Worm (Caenorhabditis elegans) whole organism, late embryonic: Measurements from ENCODE around the gene abu-13.

ENCODE experiments used
- K02D7.2 ChIP-seq: sonication (generic microtip); optimal IDR thresholded peaks from 2 replicates; lab custom pipeline; 2017; ENCODE audit warnings: mild to moderate bottlenecking, missing genetic modification characterization, missing compliant biosample characterization
- K09A11.1 ChIP-seq: sonication (generic microtip); optimal IDR thresholded peaks from 2 replicates; lab custom pipeline; 2017; ENCODE audit warnings: antibody characterized with exemption, mild to moderate bottlenecking, missing genetic modification characterization, missing compliant biosample characterization; ENCODE audit not compliant: insufficient read depth
- T23F11.4 ChIP-seq: fragments of 200-800 bp; sonication (Bioruptor generic); optimal IDR thresholded peaks from 2 replicates; lab custom pipeline; 2018; ENCODE audit warnings: mild to moderate bottlenecking, missing genetic modification characterization, missing compliant biosample characterization
- ahr-1 ChIP-seq: sonication (generic microtip); optimal IDR thresholded peaks from 2 replicates; lab custom pipeline; 2016; ENCODE audit warnings: missing genetic modification characterization, missing compliant biosample characterization
- ceh-19 ChIP-seq: fragments of 200-800 bp; sonication (Bioruptor generic); optimal IDR thresholded peaks from 2 replicates; lab custom pipeline; 2018; ENCODE audit warnings: mild to moderate bottlenecking, missing genetic modification characterization, missing compliant biosample characterization
- ceh-2 ChIP-seq: sonication (generic microtip); optimal IDR thresholded peaks from 2 replicates; lab custom pipeline; 2016; ENCODE audit warnings: missing genotype, missing genetic modification characterization, missing compliant biosample characterization
- ceh-22 ChIP-seq: sonication (generic microtip); optimal IDR thresholded peaks from 2 replicates; lab custom pipeline; 2017; ENCODE audit warnings: missing biosample characterization, missing genetic modification characterization
- ceh-34 ChIP-seq: sonication (generic microtip); optimal IDR thresholded peaks from 2 replicates; lab custom pipeline; 2016; ENCODE audit warnings: mild to moderate bottlenecking, missing genetic modification characterization, missing compliant biosample characterization
- ceh-45 ChIP-seq: fragments of 200-800 bp; sonication (Bioruptor generic); IDR thresholded peaks from 2 replicates; pipeline ENCODE4 v1.3.6; 2022; ENCODE audit warnings: missing genetic modification reagents, missing genetic modification characterization, missing compliant biosample characterization
- ceh-48 ChIP-seq: sonication (generic microtip); optimal IDR thresholded peaks from 2 replicates; lab custom pipeline; 2016; ENCODE audit warnings: missing genetic modification characterization, inconsistent platforms, missing compliant biosample characterization
- ceh-6 ChIP-seq: fragments of 200-800 bp; sonication (Bioruptor generic); optimal IDR thresholded peaks from 2 replicates; lab custom pipeline; 2018; ENCODE audit warnings: mild to moderate bottlenecking, missing genetic modification characterization, missing compliant biosample characterization
- che-1 ChIP-seq: sonication (generic microtip); optimal IDR thresholded peaks from 2 replicates; lab custom pipeline; 2016; ENCODE audit warnings: mild to moderate bottlenecking, missing genetic modification characterization, missing compliant biosample characterization
- dmd-4 ChIP-seq: sonication (generic microtip); optimal IDR thresholded peaks from 2 replicates; lab custom pipeline; 2016; ENCODE audit warnings: borderline replicate concordance, missing genetic modification characterization, missing compliant biosample characterization
- elt-2 ChIP-seq: sonication (generic microtip); optimal IDR thresholded peaks from 2 replicates; lab custom pipeline; 2016; ENCODE audit warnings: missing genetic modification reagents, missing genetic modification characterization, missing compliant biosample characterization
- eyg-1 ChIP-seq: sonication (generic microtip); optimal IDR thresholded peaks from 2 replicates; lab custom pipeline; 2016; ENCODE audit warnings: missing genotype, missing genetic modification characterization, missing compliant biosample characterization
- fax-1 ChIP-seq: sonication (generic microtip); optimal IDR thresholded peaks from 2 replicates; lab custom pipeline; 2016; ENCODE audit warnings: missing genotype, missing genetic modification characterization, missing compliant biosample characterization
- fkh-10 ChIP-seq: fragments of 150-350 bp; optimal IDR thresholded peaks from 2 replicates; lab custom pipeline; 2014; ENCODE audit warnings: missing biosample characterization, missing genetic modification reagents, missing genetic modification characterization
- gmeb-2 ChIP-seq: sonication (generic microtip); optimal IDR thresholded peaks from 2 replicates; lab custom pipeline; 2016; ENCODE audit warnings: missing genetic modification characterization, inconsistent platforms, missing compliant biosample characterization
- hlh-13 ChIP-seq: fragments of 200-800 bp; sonication (Bioruptor generic); optimal IDR thresholded peaks from 2 replicates; lab custom pipeline; 2018; ENCODE audit warnings: mild to moderate bottlenecking, missing genetic modification characterization, missing compliant biosample characterization
- hlh-15 ChIP-seq: sonication (generic microtip); optimal IDR thresholded peaks from 2 replicates; lab custom pipeline; 2016; ENCODE audit warnings: missing genetic modification characterization, missing compliant biosample characterization
- hlh-30 ChIP-seq: sonication (generic microtip); optimal IDR thresholded peaks from 2 replicates; lab custom pipeline; 2017; ENCODE audit warnings: antibody characterized with exemption, missing genetic modification characterization, missing compliant biosample characterization; ENCODE audit not compliant: insufficient read depth
- hlh-8 ChIP-seq: sonication (generic microtip); optimal IDR thresholded peaks from 2 replicates; lab custom pipeline; 2016; ENCODE audit warnings: missing genotype, missing genetic modification characterization, missing compliant biosample characterization
- lim-6 ChIP-seq: sonication (generic microtip); optimal IDR thresholded peaks from 2 replicates; lab custom pipeline; 2016; ENCODE audit warnings: missing genetic modification characterization, missing compliant biosample characterization
- lin-11 ChIP-seq: fragments of 200-800 bp; sonication (Bioruptor generic); optimal IDR thresholded peaks from 2 replicates; lab custom pipeline; 2018; ENCODE audit warnings: mild to moderate bottlenecking, missing genetic modification characterization, missing compliant biosample characterization
- npax-4 ChIP-seq: sonication (generic microtip); optimal IDR thresholded peaks from 2 replicates; lab custom pipeline; 2016; ENCODE audit warnings: missing genetic modification characterization, missing compliant biosample characterization
- pag-3 ChIP-seq: sonication (generic microtip); optimal IDR thresholded peaks from 2 replicates; lab custom pipeline; 2016; ENCODE audit warnings: missing compliant biosample characterization, missing genetic modification characterization, borderline replicate concordance
- pat-9 ChIP-seq: fragments of 200-800 bp; sonication (Bioruptor generic); optimal IDR thresholded peaks from 2 replicates; lab custom pipeline; 2018; ENCODE audit warnings: mild to moderate bottlenecking, missing genetic modification characterization, moderate library complexity, missing compliant biosample characterization
- pax-1 ChIP-seq: fragments of 150-350 bp; optimal IDR thresholded peaks from 2 replicates; lab custom pipeline; 2014; ENCODE audit warnings: missing biosample characterization, missing genetic modification characterization
- pha-2 ChIP-seq: sonication (generic microtip); optimal IDR thresholded peaks from 2 replicates; lab custom pipeline; 2017; ENCODE audit warnings: mild to moderate bottlenecking, missing genetic modification characterization, missing compliant biosample characterization
- pha-4 ChIP-seq: fragments of 150-350 bp; optimal IDR thresholded peaks from 2 replicates; lab custom pipeline; 2018; ENCODE audit warnings: missing biosample characterization, missing genetic modification reagents, missing genetic modification characterization
- pros-1 ChIP-seq: fragments of 150-350 bp; optimal IDR thresholded peaks from 2 replicates; lab custom pipeline; 2014; ENCODE audit warnings: missing biosample characterization, missing genetic modification reagents, missing genetic modification characterization
- rnt-1 ChIP-seq: sonication (generic microtip); optimal IDR thresholded peaks from 2 replicates; lab custom pipeline; 2016; ENCODE audit warnings: missing genetic modification characterization, missing compliant biosample characterization
- sox-2 ChIP-seq: fragments of 200-800 bp; sonication (Bioruptor generic); IDR thresholded peaks from 2 replicates; pipeline ENCODE4 v1.3.6; 2022; ENCODE audit warnings: missing genetic modification reagents, missing genetic modification characterization, missing compliant biosample characterization
- syd-9 ChIP-seq: sonication (generic microtip); optimal IDR thresholded peaks from 2 replicates; lab custom pipeline; 2016; ENCODE audit warnings: mild to moderate bottlenecking, missing genetic modification characterization, moderate library complexity, missing compliant biosample characterization
- unc-3 ChIP-seq, 2 experiments: fragments of 200-800 bp in 1 of 2; sonication (Bioruptor generic) in 1 of 2; sonication (generic microtip) in 1 of 2; conservative IDR thresholded peaks in 1 of 2; optimal IDR thresholded peaks in 1 of 2; 2 replicates each; pipeline versions ENCODE4 v1.3.6 to Lab custom; 2016 to 2022; ENCODE audit warnings: missing compliant biosample characterization in 2 of 2, missing genetic modification characterization in 2 of 2, missing genetic modification reagents in 1 of 2
- unc-42 ChIP-seq: sonication (generic microtip); optimal IDR thresholded peaks from 2 replicates; lab custom pipeline; 2016; ENCODE audit warnings: missing genotype, missing genetic modification characterization, missing compliant biosample characterization
- unc-55 ChIP-seq: sonication (generic microtip); optimal IDR thresholded peaks from 2 replicates; lab custom pipeline; 2017; ENCODE audit warnings: missing biosample characterization, missing genetic modification reagents, missing genetic modification characterization
- ztf-16 ChIP-seq: sonication (generic microtip); optimal IDR thresholded peaks from 2 replicates; lab custom pipeline; 2017; ENCODE audit warnings: missing genetic modification characterization, missing compliant biosample characterization

The abu-13 gene

ce11 chrIII:6945747-6946146 lies at the start of gene abu-13:
Gene abu-13 (minus strand): TSS chrIII:6945898.
- TF ChIP-seq K02D7.2 (tag; lab: Kevin White, UChicago), result no peak
- TF ChIP-seq hlh-13 (GFP tag; lab: Kevin White, UChicago), result no peak
- TF ChIP-seq unc-42 (tag; lab: Kevin White, UChicago), result no peak
- no peak for TF ChIP-seq hlh-30 (tag; lab: Kevin White, UChicago)
- TF ChIP-seq rnt-1, result no peak
- no peak for TF ChIP-seq sox-2

- TF ChIP-seq lin-11 (tag; lab: Kevin White, UChicago), result no peak
- TF ChIP-seq hlh-15 (tag; lab: Kevin White, UChicago), result no peak
- no peak for TF ChIP-seq ztf-16 (tag; lab: Kevin White, UChicago)
- no peak for TF ChIP-seq sox-2
- TF ChIP-seq lim-6 (tag; lab: Kevin White, UChicago), result no peak
- no peak for TF ChIP-seq pros-1
These were observed 47.5 kb upstream of the abu-13 start for ce11 chrIII:6993179-6993578.

ce11 chrIII:6992496-6992895 lies 46.8 kb upstream of the abu-13 start:
- TF ChIP-seq eyg-1 (tag; lab: Kevin White, UChicago) (no peak), ceh-34 (tag; lab: Kevin White, UChicago) (no peak), unc-55 (GFP tag; lab: Kevin White, UChicago) (no peak), ceh-2 (tag; lab: Kevin White, UChicago) (no peak), T23F11.4 (no peak), fax-1 (tag; lab: Kevin White, UChicago) (no peak), ahr-1 (tag; lab: Kevin White, UChicago) (no peak), pha-2 (no peak), lim-6 (tag; lab: Kevin White, UChicago) (no peak), ceh-22 (tag; lab: Kevin White, UChicago) (no peak), pros-1 (no peak), K09A11.1 (no peak), ceh-45 (no peak), ceh-6 (GFP tag; lab: Kevin White, UChicago) (no peak), hlh-8 (tag; lab: Kevin White, UChicago) (no peak), gmeb-2 (no peak), hlh-15 (tag; lab: Kevin White, UChicago) (no peak)

- TF ChIP-seq elt-2 (tag; lab: Kevin White, UChicago), result peak; percentile 30
- no peak for TF ChIP-seq che-1
- TF ChIP-seq, all 69 proteins: peak for 1
These were observed 45.8 kb upstream of the abu-13 start for ce11 chrIII:6991465-6991864.

ce11 chrIII:6989900-6990299 lies 44.2 kb upstream of the abu-13 start, which contains the start of gene prk-1:
Gene prk-1 (plus strand): TSS chrIII:6990168.
- TF ChIP-seq dmd-4 (tag; lab: Kevin White, UChicago), result no peak
- TF ChIP-seq ceh-6 (GFP tag; lab: Kevin White, UChicago), result no peak
- no peak for TF ChIP-seq fax-1 (tag; lab: Kevin White, UChicago)
- TF ChIP-seq ceh-22 (tag; lab: Kevin White, UChicago), result no peak
- no peak for TF ChIP-seq K02D7.2 (tag; lab: Kevin White, UChicago)
- TF ChIP-seq pha-4, result no peak
- no peak for TF ChIP-seq npax-4 (tag; lab: Kevin White, UChicago)
- TF ChIP-seq ceh-19 (GFP tag; lab: Kevin White, UChicago), result no peak
- TF ChIP-seq pha-2, result no peak
- TF ChIP-seq unc-3 (GFP tag; conservative IDR thresholded peaks at IDR 0.05; lab: Robert Waterston, UW), result no peak
- no peak for TF ChIP-seq unc-3 (tag; optimal IDR thresholded peaks at IDR 0.05; lab: Kevin White, UChicago)
- TF ChIP-seq rnt-1, result no peak
- TF ChIP-seq pag-3, result no peak
- no peak for TF ChIP-seq pat-9
- TF ChIP-seq fkh-10 (GFP tag; lab: Kevin White, UChicago), result no peak
- TF ChIP-seq ceh-48 (tag; lab: Kevin White, UChicago), result no peak
- TF ChIP-seq pax-1 (tag; lab: Kevin White, UChicago), result no peak
- TF ChIP-seq hlh-15 (tag; lab: Kevin White, UChicago), result no peak
- TF ChIP-seq ztf-16 (tag; lab: Kevin White, UChicago), result no peak
- TF ChIP-seq syd-9 (tag; lab: Kevin White, UChicago), result no peak
- TF ChIP-seq gmeb-2, result no peak
